Worm (Caenorhabditis elegans): Measurements from ENCODE around the gene F09F7.6.

DNA sequence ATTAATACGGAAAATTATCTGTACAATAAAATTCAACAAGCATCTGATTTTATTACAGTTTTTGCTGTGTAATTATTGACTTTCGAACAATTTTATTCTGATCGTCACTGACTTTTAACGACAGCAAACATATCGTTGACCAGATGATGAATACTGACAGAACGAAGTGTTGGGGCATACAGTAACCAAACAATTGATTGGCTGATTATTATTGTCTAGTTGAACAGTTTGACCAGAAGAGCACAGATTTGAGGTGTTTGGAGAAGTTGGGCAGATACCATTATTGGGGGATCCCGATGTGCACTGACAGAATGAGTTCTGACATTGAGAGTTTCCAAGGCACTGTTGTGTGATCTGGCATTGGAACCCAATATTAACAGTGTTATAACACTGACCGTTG is 45.0 kb downstream of the F09F7.6 start:
- no peak for TF ChIP-seq snpc-4 (tag; optimal IDR thresholded peaks at IDR 0.05)
- no peak for TF ChIP-seq mep-1 (tag; optimal IDR thresholded peaks at IDR 0.05)
- TF ChIP-seq pha-4 (tag; optimal IDR thresholded peaks at IDR 0.05) = no peak
